Fruit fly (Drosophila melanogaster) whole organism, embryonic: ENCODE measurements around the gene CG7430.
A peak's percentile ranks its signal among the peaks of the same experiment; 100 is the strongest.

Experiments
- Atf6 ChIP-seq: fragments of 200-800 bp; sonication (Bioruptor generic); IDR thresholded peaks from 2 replicates; pipeline ENCODE4 v1.3.6; 2022; ENCODE audit warnings: missing biosample characterization, missing genetic modification characterization
- Bgb ChIP-seq: fragments of 200-800 bp; sonication (Bioruptor generic); IDR thresholded peaks from 2 replicates; pipeline ENCODE4 v1.3.6; 2022; ENCODE audit warnings: missing biosample characterization, missing genetic modification characterization; ENCODE audit not compliant: partially characterized antibody
- CG14710 ChIP-seq: fragments of 200-800 bp; sonication (Bioruptor generic); optimal IDR thresholded peaks from 3 replicates; lab custom pipeline; 2019; ENCODE audit warnings: missing biosample characterization, mild to moderate bottlenecking, missing genetic modification characterization, moderate library complexity
- CG15514 ChIP-seq: fragments of 200-800 bp; sonication (Bioruptor generic); optimal IDR thresholded peaks from 3 replicates; lab custom pipeline; 2017; ENCODE audit warnings: missing biosample characterization, missing genetic modification characterization, mild to moderate bottlenecking, moderate library complexity, missing genetic modification reagents
- CG15601 ChIP-seq: fragments of 200-800 bp; sonication (Bioruptor generic); optimal IDR thresholded peaks from 3 replicates; lab custom pipeline; 2019; ENCODE audit warnings: missing biosample characterization, mild to moderate bottlenecking, missing genetic modification characterization, moderate library complexity
- CG17186 ChIP-seq: fragments of 200-800 bp; sonication (Bioruptor generic); optimal IDR thresholded peaks from 3 replicates; lab custom pipeline; 2017; ENCODE audit warnings: missing biosample characterization, missing genetic modification reagents, missing genetic modification characterization
- CG17328 ChIP-seq: fragments of 200-800 bp; sonication (Bioruptor generic); IDR thresholded peaks from 2 replicates; pipeline ENCODE4 v1.3.6; 2022; ENCODE audit warnings: missing biosample characterization, missing genetic modification characterization
- CG17361 ChIP-seq: fragments of 200-800 bp; sonication (Bioruptor generic); IDR thresholded peaks from 3 replicates; pipeline ENCODE4 v1.3.6; 2022; ENCODE audit warnings: missing biosample characterization, missing genetic modification characterization
- CG2202 ChIP-seq: fragments of 200-800 bp; sonication (Bioruptor generic); optimal IDR thresholded peaks from 2 replicates; lab custom pipeline; 2018; ENCODE audit warnings: missing biosample characterization, mild to moderate bottlenecking, missing genetic modification characterization
- CG2889 ChIP-seq: fragments of 200-800 bp; sonication (Bioruptor generic); IDR thresholded peaks from 3 replicates; pipeline ENCODE4 v1.3.6; 2022; ENCODE audit warnings: missing biosample characterization, missing genetic modification characterization
- CG6272 ChIP-seq: fragments of 200-800 bp; sonication (Bioruptor generic); IDR thresholded peaks from 2 replicates; pipeline ENCODE4 v1.3.6; 2022; ENCODE audit warnings: missing biosample characterization, missing genetic modification characterization
- CG6791 ChIP-seq: fragments of 200-800 bp; sonication (Bioruptor generic); IDR thresholded peaks from 3 replicates; pipeline ENCODE4 v1.3.6; 2022; ENCODE audit warnings: missing biosample characterization, missing genetic modification characterization; ENCODE audit not compliant: partially characterized antibody
- CG8359 ChIP-seq: fragments of 200-800 bp; sonication (Bioruptor generic); optimal IDR thresholded peaks from 2 replicates; lab custom pipeline; 2017; ENCODE audit warnings: missing biosample characterization, mild to moderate bottlenecking, missing genetic modification characterization, borderline replicate concordance
- CG8478 ChIP-seq: fragments of >200 bp; optimal IDR thresholded peaks from 2 replicates; lab custom pipeline; 2018
- CG9727 ChIP-seq: fragments of 200-800 bp; sonication (Bioruptor generic); optimal IDR thresholded peaks from 3 replicates; lab custom pipeline; 2017; ENCODE audit warnings: missing biosample characterization, mild to moderate bottlenecking, missing genetic modification characterization
- CrebB ChIP-seq: fragments of 200-800 bp; sonication (Bioruptor generic); optimal IDR thresholded peaks from 3 replicates; lab custom pipeline; 2018; ENCODE audit warnings: missing biosample characterization, mild to moderate bottlenecking, missing genetic modification characterization
- D19B ChIP-seq: fragments of 200-800 bp; sonication (Bioruptor generic); optimal IDR thresholded peaks from 2 replicates; lab custom pipeline; 2017; ENCODE audit warnings: missing biosample characterization, mild to moderate bottlenecking, missing genetic modification characterization
- Deaf1 ChIP-seq: fragments of 200-800 bp; optimal IDR thresholded peaks from 3 replicates; lab custom pipeline; 2019; ENCODE audit warnings: missing biosample characterization, mild to moderate bottlenecking, missing genetic modification characterization, moderate library complexity
- Dfd ChIP-seq, 2 experiments: fragments of >200 bp; optimal IDR thresholded peaks; 2 replicates each; lab custom pipeline; 2017; ENCODE audit warnings: missing biosample characterization in 2 of 2, missing genetic modification characterization in 2 of 2
- Dref ChIP-seq: fragments of 200-800 bp; sonication (Bioruptor generic); IDR thresholded peaks from 2 replicates; pipeline ENCODE4 v1.3.6; 2022; ENCODE audit warnings: missing biosample characterization, missing genetic modification characterization
- Ets65A ChIP-seq: fragments of 200-800 bp; sonication (Bioruptor generic); peaks from one replicate; lab custom pipeline; 2016; ENCODE audit warnings: missing biosample characterization, missing genetic modification characterization
- HLH54F ChIP-seq: fragments of 200-800 bp; sonication (Bioruptor generic); optimal IDR thresholded peaks from 3 replicates; lab custom pipeline; 2016; ENCODE audit warnings: missing biosample characterization, missing genetic modification characterization
- Lhr ChIP-seq: fragments of 200-800 bp; sonication (Bioruptor generic); optimal IDR thresholded peaks from 3 replicates; lab custom pipeline; 2017; ENCODE audit warnings: mild to moderate bottlenecking, missing biosample characterization, missing genetic modification reagents, missing genetic modification characterization
- Myb ChIP-seq: fragments of 200-800 bp; sonication (Bioruptor generic); optimal IDR thresholded peaks from 2 replicates; lab custom pipeline; 2016; ENCODE audit warnings: missing biosample characterization, missing genetic modification characterization
- Rfx ChIP-seq: fragments of 200-800 bp; sonication (Bioruptor generic); IDR thresholded peaks from 2 replicates; pipeline ENCODE4 v1.3.6; 2022; ENCODE audit warnings: missing biosample characterization, missing genetic modification characterization
- Six4 ChIP-seq: fragments of 200-800 bp; sonication (Bioruptor generic); optimal IDR thresholded peaks from 2 replicates; lab custom pipeline; 2016; ENCODE audit warnings: missing biosample characterization, missing genetic modification characterization
- Stat92E ChIP-seq, 3 experiments: fragments of >200 bp in 2 of 3; fragments of 200-800 bp in 1 of 3; sonication (Bioruptor generic) in 1 of 3; optimal IDR thresholded peaks; 2 replicates each; lab custom pipeline; 2017 to 2019; ENCODE audit warnings: missing biosample characterization in 3 of 3, missing genetic modification characterization in 3 of 3, mild to moderate bottlenecking in 1 of 3, moderate library complexity in 1 of 3
- Usf ChIP-seq: fragments of 200-800 bp; sonication (Bioruptor generic); optimal IDR thresholded peaks from 2 replicates; lab custom pipeline; 2017; ENCODE audit warnings: missing genotype, missing biosample characterization, missing genetic modification characterization
- YL-1 ChIP-seq: fragments of 200-800 bp; sonication (Bioruptor generic); optimal IDR thresholded peaks from 3 replicates; lab custom pipeline; 2017; ENCODE audit warnings: missing biosample characterization, mild to moderate bottlenecking, missing genetic modification characterization
- ap ChIP-seq: fragments of 200-800 bp; sonication (Bioruptor generic); IDR thresholded peaks from 2 replicates; pipeline ENCODE4 v1.3.6; 2022; ENCODE audit warnings: missing biosample characterization, missing genetic modification characterization
- bab2 ChIP-seq: fragments of 200-800 bp; sonication (Bioruptor generic); optimal IDR thresholded peaks from 2 replicates; lab custom pipeline; 2016; ENCODE audit warnings: missing biosample characterization, missing genetic modification characterization
- chm ChIP-seq: fragments of 200-800 bp; sonication (Bioruptor generic); IDR thresholded peaks from 2 replicates; pipeline ENCODE4 v1.3.6; 2022; ENCODE audit warnings: missing biosample characterization, missing genetic modification characterization
- ci ChIP-seq: fragments of 200-800 bp; sonication (Bioruptor generic); IDR thresholded peaks from 3 replicates; pipeline ENCODE4 v1.3.6; 2022; ENCODE audit warnings: missing biosample characterization, missing genetic modification characterization
- disco-r ChIP-seq: fragments of 200-800 bp; sonication (Bioruptor generic); optimal IDR thresholded peaks from 2 replicates; lab custom pipeline; 2016; ENCODE audit warnings: missing biosample characterization, missing genetic modification characterization
- dmrt11E ChIP-seq: fragments of 200-800 bp; sonication (Bioruptor generic); optimal IDR thresholded peaks from 3 replicates; lab custom pipeline; 2018; ENCODE audit warnings: missing biosample characterization, mild to moderate bottlenecking, missing genetic modification characterization, moderate library complexity
- dysf ChIP-seq: fragments of 200-800 bp; sonication (Bioruptor generic); IDR thresholded peaks from 3 replicates; pipeline ENCODE4 v1.3.6; 2022; ENCODE audit warnings: missing biosample characterization, missing genetic modification characterization
- gce ChIP-seq: fragments of 200-800 bp; sonication (Bioruptor generic); IDR thresholded peaks from 3 replicates; pipeline ENCODE4 v1.3.6; 2022; ENCODE audit warnings: missing biosample characterization, missing genetic modification characterization
- gro ChIP-seq: fragments of 200-800 bp; sonication (Bioruptor generic); optimal IDR thresholded peaks from 2 replicates; lab custom pipeline; 2016; ENCODE audit warnings: missing biosample characterization, missing genetic modification characterization
- hbn ChIP-seq: fragments of 200-800 bp; sonication (Bioruptor generic); IDR thresholded peaks from 2 replicates; pipeline ENCODE4 v1.3.6; 2022; ENCODE audit warnings: missing biosample characterization, missing genetic modification characterization; ENCODE audit not compliant: partially characterized antibody
- lola ChIP-seq, 3 experiments: fragments of >200 bp in 2 of 3; fragments of 200-800 bp in 1 of 3; sonication (Bioruptor generic) in 1 of 3; optimal IDR thresholded peaks; 2 replicates each; lab custom pipeline; 2017 to 2019; ENCODE audit warnings: missing biosample characterization in 3 of 3, missing genetic modification characterization in 3 of 3, mild to moderate bottlenecking in 1 of 3, moderate library complexity in 1 of 3
- luna ChIP-seq: fragments of 200-800 bp; sonication (Bioruptor generic); optimal IDR thresholded peaks from 2 replicates; lab custom pipeline; 2016; ENCODE audit warnings: missing biosample characterization, missing genetic modification characterization
- mirr ChIP-seq: fragments of 200-800 bp; sonication (Bioruptor generic); optimal IDR thresholded peaks from 3 replicates; lab custom pipeline; 2018; ENCODE audit warnings: missing biosample characterization, mild to moderate bottlenecking, missing genetic modification characterization
- mld ChIP-seq: fragments of 200-800 bp; sonication (Bioruptor generic); IDR thresholded peaks from 3 replicates; pipeline ENCODE4 v1.3.6; 2022; ENCODE audit warnings: missing biosample characterization, missing genetic modification characterization; ENCODE audit not compliant: partially characterized antibody
- odd ChIP-seq: fragments of 200-800 bp; sonication (Bioruptor generic); optimal IDR thresholded peaks from 2 replicates; lab custom pipeline; 2017; ENCODE audit warnings: missing biosample characterization, mild to moderate bottlenecking, missing genetic modification characterization
- pita ChIP-seq: fragments of 200-800 bp; sonication (Bioruptor generic); optimal IDR thresholded peaks from 2 replicates; lab custom pipeline; 2017; ENCODE audit warnings: missing biosample characterization, mild to moderate bottlenecking, missing genetic modification characterization
- rib ChIP-seq: fragments of 200-800 bp; sonication (Bioruptor generic); IDR thresholded peaks from 2 replicates; pipeline ENCODE4 v1.3.6; 2022; ENCODE audit warnings: missing biosample characterization, missing genetic modification characterization
- sens-2 ChIP-seq: fragments of 200-800 bp; sonication (Bioruptor generic); IDR thresholded peaks from 2 replicates; pipeline ENCODE4 v1.3.6; 2022; ENCODE audit warnings: missing biosample characterization, missing genetic modification characterization
- slp2 ChIP-seq: fragments of 200-800 bp; sonication (Bioruptor generic); optimal IDR thresholded peaks from 2 replicates; lab custom pipeline; 2016; ENCODE audit warnings: missing biosample characterization, missing genetic modification characterization
- twi ChIP-seq: fragments of 200-800 bp; optimal IDR thresholded peaks from 2 replicates; lab custom pipeline; 2019; ENCODE audit warnings: missing biosample characterization, mild to moderate bottlenecking, missing genetic modification characterization, moderate library complexity
- tx ChIP-seq: fragments of 200-800 bp; sonication (Bioruptor generic); optimal IDR thresholded peaks from 2 replicates; lab custom pipeline; 2016; ENCODE audit warnings: missing biosample characterization, missing genetic modification characterization

CG7430 gene

DNA sequence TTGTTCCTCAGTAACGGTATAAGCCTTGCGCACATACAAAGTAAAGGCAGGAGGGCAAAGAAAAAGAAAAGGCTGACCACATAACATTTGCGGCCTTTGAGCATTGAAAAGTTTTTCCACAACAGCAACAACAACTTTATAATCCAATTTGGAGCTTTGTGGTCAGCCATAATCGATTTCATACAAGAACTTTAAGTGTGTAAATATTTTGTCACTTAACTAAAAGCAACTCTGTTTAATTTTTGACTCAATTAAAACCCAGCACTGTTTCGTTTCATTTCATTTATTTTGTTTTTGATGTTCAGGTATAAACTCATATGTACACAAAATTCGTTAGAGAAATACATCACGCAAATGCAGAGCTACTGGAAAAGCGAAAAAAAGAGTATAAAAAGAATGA lies 49.2 kb upstream of the CG7430 start, which contains the start of gene CG42816:
TSS of gene CG42816 (minus strand) at position 101 of the 400 bp plus-strand sequence.
- TF ChIP-seq CG6791 (GFP tag; lab: Robert Waterston, UW) (no peak), Six4 (GFP tag; lab: Kevin White, UChicago) (no peak), Usf (GFP tag; lab: Kevin White, UChicago) (no peak), CG9727 (GFP tag; lab: Kevin White, UChicago) (no peak), D19B (GFP tag; lab: Kevin White, UChicago) (no peak), Dref (no peak), CG6272 (GFP tag; lab: Robert Waterston, UW) (no peak), twi (no peak)

DNA sequence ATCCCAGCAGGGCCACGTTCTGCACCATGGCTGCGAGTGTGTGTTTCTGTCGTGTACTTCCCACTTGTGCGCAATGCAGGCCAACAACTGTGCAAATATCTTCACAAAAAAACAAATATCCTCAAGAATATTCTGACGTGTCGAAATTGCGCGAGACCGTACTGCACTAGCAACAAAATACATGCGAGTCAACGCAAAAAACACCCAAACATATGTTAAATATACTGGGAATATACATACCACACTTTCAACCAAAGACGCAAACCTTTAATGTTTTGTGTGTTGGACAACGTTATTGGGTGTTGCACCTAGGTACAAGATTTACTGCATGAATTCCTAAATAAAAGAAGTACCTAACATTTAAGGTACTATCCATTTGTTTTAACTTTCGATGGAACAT lies 44.6 kb upstream of the CG7430 start, which contains the start of gene NUCB1:
TSS of gene NUCB1 (minus strand) at position 173 of the 400 bp plus-strand sequence.
- TF ChIP-seq CG17328 (GFP tag; lab: Robert Waterston, UW) (peak; percentile 37; the same call in 1 of the 2 replicates), Ets65A (GFP tag; lab: Kevin White, UChicago) (peak; percentile 92), slp2 (GFP tag; lab: Kevin White, UChicago) (peak; percentile 19), Dfd (GFP tag; optimal IDR thresholded peaks at IDR 0.05; lab: Kevin White, UChicago) (no peak), lola (GFP tag; optimal IDR thresholded peaks at IDR 0.05; lab: Kevin White, UChicago) (peak in 1 of 3 experiments; percentile 16), CG2202 (tag; lab: Kevin White, UChicago) (peak; percentile 26), Atf6 (peak; percentile 24; the same call in 1 of the 2 replicates), CG8359 (GFP tag; lab: Kevin White, UChicago) (no peak), CG14710 (tag; lab: Kevin White, UChicago) (peak; percentile 60), Stat92E (GFP tag; optimal IDR thresholded peaks at IDR 0.05; lab: Kevin White, UChicago) (peak in 1 of 3 experiments; percentile 23), chm (no peak), Bgb (GFP tag; lab: Robert Waterston, UW) (peak; percentile 37; the same call in 1 of the 2 replicates), pita (GFP tag; lab: Kevin White, UChicago) (peak; percentile 72), dysf (GFP tag; lab: Robert Waterston, UW) (0 out of 3 replicates have a peak, but pooled peaks have one; percentile 33), mirr (GFP tag; lab: Kevin White, UChicago) (peak; percentile 33), CG15601 (no peak), Deaf1 (tag; lab: Kevin White, UChicago) (no peak), hbn (GFP tag; lab: Robert Waterston, UW) (no peak), Lhr (peak; percentile 85), dmrt11E (tag; lab: Kevin White, UChicago) (peak; percentile 12), Myb (GFP tag; lab: Kevin White, UChicago) (peak; percentile 60), sens-2 (GFP tag; lab: Robert Waterston, UW) (no peak), ap (GFP tag; lab: Robert Waterston, UW) (no peak), YL-1 (GFP tag; lab: Kevin White, UChicago) (peak; percentile 82), CG17186 (GFP tag; lab: Kevin White, UChicago) (peak; percentile 79), mld (no peak), HLH54F (peak; percentile 13), CG2889 (no peak), disco-r (peak; percentile 26), tx (GFP tag; lab: Kevin White, UChicago) (peak; percentile 15), Rfx (GFP tag; lab: Robert Waterston, UW) (peak; percentile 68), rib (no peak), bab2 (GFP tag; lab: Kevin White, UChicago) (peak; percentile 16), odd (GFP tag; lab: Kevin White, UChicago) (no peak), CG15514 (GFP tag; lab: Kevin White, UChicago) (peak; percentile 83), ci (GFP tag; lab: Robert Waterston, UW) (peak; percentile 60), CG17361 (no peak), gce (GFP tag; lab: Robert Waterston, UW) (no peak), gro (GFP tag; lab: Kevin White, UChicago) (peak; percentile 71), luna (GFP tag; lab: Kevin White, UChicago) (peak; percentile 26), CrebB (peak; percentile 12), CG8478 (lab: Kevin White, UChicago) (no peak)
